Fruit fly (Drosophila melanogaster): ENCODE data around the gene naz.

Gene naz

DNA sequence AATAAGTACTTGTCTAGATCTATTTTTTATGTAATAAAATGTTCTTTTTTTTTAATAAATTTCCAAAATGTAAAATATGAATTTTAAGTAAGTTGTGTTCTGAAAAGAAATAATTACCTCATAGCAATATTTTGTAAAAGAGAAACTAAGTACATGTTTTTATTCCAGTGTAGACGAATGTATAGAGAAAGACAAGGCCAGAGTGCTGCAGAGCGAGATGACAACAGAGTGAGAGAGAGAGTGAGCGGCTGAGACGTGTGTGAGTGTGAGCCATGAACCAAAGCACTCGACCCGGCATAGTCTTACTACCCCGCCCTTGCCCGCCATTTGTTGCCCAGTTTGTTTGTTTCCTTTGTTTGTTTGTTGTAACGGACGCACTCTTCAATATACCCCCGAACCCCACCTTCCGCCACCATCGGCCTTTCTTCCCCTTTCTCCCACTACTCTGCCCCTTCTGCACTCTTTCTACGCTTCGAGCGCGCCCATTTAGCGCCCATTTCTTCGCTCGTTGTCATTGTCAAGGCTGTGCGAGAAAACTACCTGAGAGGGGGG is 17.3 kb downstream of the naz start (continued):
- peak; percentile 59 for TF ChIP-seq CG8359 (GFP tag; optimal IDR thresholded peaks at IDR 0.05; ENCODE audit: borderline replicate concordance)
- peak in 1 of 2 experiments; percentile 45 for TF ChIP-seq dpn (GFP tag; optimal IDR thresholded peaks at IDR 0.05)
- TF ChIP-seq pnt (GFP tag; optimal IDR thresholded peaks at IDR 0.05): peak; percentile 36
- no peak for TF ChIP-seq Max (GFP tag; optimal IDR thresholded peaks at IDR 0.05)
- TF ChIP-seq CG10366 (GFP tag; IDR thresholded peaks at IDR 0.05): no peak
- peak; percentile 35; the same call in 1 of the 2 replicates for TF ChIP-seq CG17328 (GFP tag; IDR thresholded peaks at IDR 0.05)
- peak; percentile 24 for TF ChIP-seq CG18011 (GFP tag; optimal IDR thresholded peaks at IDR 0.05)
- TF ChIP-seq Ssrp (tag; optimal IDR thresholded peaks at IDR 0.05): peak; percentile 52
- TF ChIP-seq Atf6 (GFP tag; IDR thresholded peaks at IDR 0.05): no peak
- TF ChIP-seq CG33557 (GFP tag; optimal IDR thresholded peaks at IDR 0.05): peak; percentile 57
- TF ChIP-seq wdn (GFP tag; IDR thresholded peaks at IDR 0.05): peak; percentile 48; the same call in 1 of the 2 replicates
- no peak for TF ChIP-seq CG3726 (GFP tag; IDR thresholded peaks at IDR 0.05)
- no peak for TF ChIP-seq CG5245 (GFP tag; optimal IDR thresholded peaks at IDR 0.05)
- TF ChIP-seq Blimp-1 (GFP tag; optimal IDR thresholded peaks at IDR 0.05): peak; percentile 67
- peak; percentile 93 for TF ChIP-seq CG7556 (GFP tag; optimal IDR thresholded peaks at IDR 0.05)
- peak; percentile 32 for TF ChIP-seq CG13296 (GFP tag; optimal IDR thresholded peaks at IDR 0.05)
- peak; percentile 43 for TF ChIP-seq CG12219 (GFP tag; optimal IDR thresholded peaks at IDR 0.05)
- peak; percentile 54 for TF ChIP-seq Hmr (GFP tag; optimal IDR thresholded peaks at IDR 0.05)
- TF ChIP-seq pros (GFP tag; optimal IDR thresholded peaks at IDR 0.05): peak; percentile 68
- 0 out of 3 replicates have a peak, but pooled peaks have one; percentile 63 for TF ChIP-seq CG2199 (GFP tag; IDR thresholded peaks at IDR 0.05)
- peak; percentile 23 for TF ChIP-seq sug (tag; optimal IDR thresholded peaks at IDR 0.05)
- TF ChIP-seq CG13894 (tag; optimal IDR thresholded peaks at IDR 0.05): peak; percentile 50
- TF ChIP-seq jing (GFP tag; optimal IDR thresholded peaks at IDR 0.05): no peak
- no peak; the same call in 1 of the 2 replicates for TF ChIP-seq cas (GFP tag; IDR thresholded peaks at IDR 0.05)
- 0 out of 2 replicates have a peak, but pooled peaks have one; percentile 16 for TF ChIP-seq H2.0 (GFP tag; IDR thresholded peaks at IDR 0.05)
- peak; percentile 36; the same call in 1 of the 2 replicates for TF ChIP-seq ranshi (GFP tag; IDR thresholded peaks at IDR 0.05)
- TF ChIP-seq Hey (tag; optimal IDR thresholded peaks at IDR 0.05): peak; percentile 45
- TF ChIP-seq oc (tag; optimal IDR thresholded peaks at IDR 0.05): peak; percentile 86
- TF ChIP-seq CG11093 (GFP tag; IDR thresholded peaks at IDR 0.05): peak; percentile 61; the same call in 1 of the 3 replicates
- TF ChIP-seq Antp (GFP tag; optimal IDR thresholded peaks at IDR 0.05): peak; percentile 24
- TF ChIP-seq hbn (GFP tag; IDR thresholded peaks at IDR 0.05; ENCODE audit: partially characterized antibody): no peak
- no peak for TF ChIP-seq peb (GFP tag; IDR thresholded peaks at IDR 0.05)
- TF ChIP-seq kah (GFP tag; optimal IDR thresholded peaks at IDR 0.05): no peak
- TF ChIP-seq CG8478 (optimal IDR thresholded peaks at IDR 0.05): no peak
- no peak for TF ChIP-seq B-H1 (GFP tag; IDR thresholded peaks at IDR 0.05)
- TF ChIP-seq HLH4C (GFP tag; IDR thresholded peaks at IDR 0.05; ENCODE audit: partially characterized antibody): no peak
- peak; percentile 51 for TF ChIP-seq CG3838 (GFP tag; optimal IDR thresholded peaks at IDR 0.05)
- no peak for TF ChIP-seq Poxn (GFP tag; IDR thresholded peaks at IDR 0.05)
- TF ChIP-seq cg (GFP tag; optimal IDR thresholded peaks at IDR 0.05): peak; percentile 55
- TF ChIP-seq CG1832 (GFP tag; optimal IDR thresholded peaks at IDR 0.05): peak; percentile 71
- peak; percentile 20 for TF ChIP-seq unpg (GFP tag; optimal IDR thresholded peaks at IDR 0.05)
- TF ChIP-seq CG4282 (GFP tag; optimal IDR thresholded peaks at IDR 0.05): no peak
- TF ChIP-seq CG11695 (GFP tag; IDR thresholded peaks at IDR 0.05): peak; percentile 44; the same call in 1 of the 3 replicates
- peak; percentile 2 for TF ChIP-seq Vsx1 (GFP tag; optimal IDR thresholded peaks at IDR 0.05)
- no peak for TF ChIP-seq CG14860 (GFP tag; IDR thresholded peaks at IDR 0.05; ENCODE audit: partially characterized antibody)
- peak; percentile 81 for TF ChIP-seq chm (GFP tag; IDR thresholded peaks at IDR 0.05)
- no peak for TF ChIP-seq CG10565 (GFP tag; optimal IDR thresholded peaks at IDR 0.05)
- no peak; the same call in 3 of the 4 replicates for TF ChIP-seq Gug (GFP tag; IDR thresholded peaks at IDR 0.05)
- TF ChIP-seq odd (GFP tag; optimal IDR thresholded peaks at IDR 0.05): peak; percentile 32
- peak; percentile 52 for TF ChIP-seq CG8089 (GFP tag; optimal IDR thresholded peaks at IDR 0.05)

All from whole organism, embryonic.